Fruit fly (Drosophila melanogaster): ENCODE results near the gene Ucp4A.
A peak's percentile ranks its signal among the peaks of the same experiment; 100 is the strongest.

The Ucp4A gene

dm6 chrX:17875695-17876094 is 30.9 kb downstream of the Ucp4A start:
- TF ChIP-seq CG8301 (tag; optimal IDR thresholded peaks at IDR 0.05) (no peak), CG13204 (GFP tag; optimal IDR thresholded peaks at IDR 0.05) (no peak), gl (tag; optimal IDR thresholded peaks at IDR 0.05) (no peak), CG15710 (tag; optimal IDR thresholded peaks at IDR 0.05) (no peak), Pif1A (GFP tag; optimal IDR thresholded peaks at IDR 0.05) (no peak), CG4496 (GFP tag; IDR thresholded peaks at IDR 0.05) (no peak; the same call in 2 of the 3 replicates), EcR (GFP tag; optimal IDR thresholded peaks at IDR 0.05) (no peak), Snoo (tag; optimal IDR thresholded peaks at IDR 0.05) (no peak), CG10348 (GFP tag; IDR thresholded peaks at IDR 0.05) (no peak), CG32121 (GFP tag; IDR thresholded peaks at IDR 0.05) (no peak), CG34367 (tag; optimal IDR thresholded peaks at IDR 0.05) (no peak), CG8159 (tag; optimal IDR thresholded peaks at IDR 0.05) (no peak), Pif1B (GFP tag; optimal IDR thresholded peaks at IDR 0.05) (no peak), CG17806 (tag; optimal IDR thresholded peaks at IDR 0.05) (no peak), fd96Ca (GFP tag; IDR thresholded peaks at IDR 0.05) (no peak)

- no peak for TF ChIP-seq CG9948 (tag; optimal IDR thresholded peaks at IDR 0.05)
- no peak for TF ChIP-seq Snoo (tag; optimal IDR thresholded peaks at IDR 0.05)
- TF ChIP-seq CG8159 (tag; optimal IDR thresholded peaks at IDR 0.05): no peak
- no peak for TF ChIP-seq CG32121 (GFP tag; IDR thresholded peaks at IDR 0.05)
- no peak for TF ChIP-seq CG34367 (tag; optimal IDR thresholded peaks at IDR 0.05)
- TF ChIP-seq CG13204 (GFP tag; optimal IDR thresholded peaks at IDR 0.05): no peak
- no peak for TF ChIP-seq CG4496 (GFP tag; IDR thresholded peaks at IDR 0.05)
- no peak for TF ChIP-seq CG12605 (GFP tag; IDR thresholded peaks at IDR 0.05)
- TF ChIP-seq rn (GFP tag; IDR thresholded peaks at IDR 0.05): no peak
- no peak for TF ChIP-seq CG8301 (tag; optimal IDR thresholded peaks at IDR 0.05)
- no peak for TF ChIP-seq CG15710 (tag; optimal IDR thresholded peaks at IDR 0.05)
- no peak for TF ChIP-seq Pif1A (GFP tag; optimal IDR thresholded peaks at IDR 0.05)
These were observed 31.8 kb downstream of the Ucp4A start for dm6 chrX:17876518-17876917.

- TF ChIP-seq CG15710 (tag; optimal IDR thresholded peaks at IDR 0.05): no peak
- 0 out of 3 replicates have a peak, but pooled peaks have one; percentile 26 for TF ChIP-seq CG4496 (GFP tag; IDR thresholded peaks at IDR 0.05)
- no peak for TF ChIP-seq rn (GFP tag; IDR thresholded peaks at IDR 0.05)
These were observed 33.2 kb downstream of the Ucp4A start for dm6 chrX:17877974-17878373.

DNA sequence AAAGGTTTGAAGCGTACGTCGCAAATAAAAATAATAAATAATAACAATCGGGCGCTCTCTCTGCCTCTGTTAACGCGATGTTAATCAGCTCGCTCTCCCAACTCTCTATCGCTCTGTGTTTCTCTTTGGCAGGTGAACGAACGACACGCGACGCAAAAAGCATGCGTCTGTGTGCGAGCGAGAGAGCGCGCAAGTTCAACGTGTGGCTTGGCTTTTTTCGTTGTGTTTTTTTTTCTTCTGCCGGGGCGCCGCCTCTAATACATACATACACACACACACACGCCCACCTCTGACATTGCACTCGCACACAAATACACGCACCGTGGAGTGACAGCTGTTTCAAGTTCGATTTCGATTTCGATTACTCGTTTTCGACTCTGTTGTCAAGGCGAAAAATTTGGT is 33.9 kb downstream of the Ucp4A start:
- TF ChIP-seq CG9948 (tag; optimal IDR thresholded peaks at IDR 0.05): no peak
- peak; percentile 5 for TF ChIP-seq Pif1A (GFP tag; optimal IDR thresholded peaks at IDR 0.05)
- TF ChIP-seq CG34367 (tag; optimal IDR thresholded peaks at IDR 0.05): peak; percentile 31
- 0 out of 2 replicates have a peak, but pooled peaks have one; percentile 8 for TF ChIP-seq rn (GFP tag; IDR thresholded peaks at IDR 0.05)
- TF ChIP-seq gl (tag; optimal IDR thresholded peaks at IDR 0.05): peak; percentile 59
- no peak for TF ChIP-seq CG14655 (GFP tag; optimal IDR thresholded peaks at IDR 0.05)
- TF ChIP-seq D1 (tag; optimal IDR thresholded peaks at IDR 0.05): no peak
- no peak for TF ChIP-seq CG15710 (tag; optimal IDR thresholded peaks at IDR 0.05)
- no peak for TF ChIP-seq CG8159 (tag; optimal IDR thresholded peaks at IDR 0.05)
- peak; percentile 50 for TF ChIP-seq CG13204 (GFP tag; optimal IDR thresholded peaks at IDR 0.05)
- TF ChIP-seq CG10348 (GFP tag; IDR thresholded peaks at IDR 0.05): no peak
- TF ChIP-seq CG17806 (tag; optimal IDR thresholded peaks at IDR 0.05): no peak
- TF ChIP-seq CG8301 (tag; optimal IDR thresholded peaks at IDR 0.05): no peak
- TF ChIP-seq Ets98B (GFP tag; IDR thresholded peaks at IDR 0.05): peak; percentile 73
- TF ChIP-seq EcR (GFP tag; optimal IDR thresholded peaks at IDR 0.05): peak; percentile 98
- peak; percentile 83 for TF ChIP-seq CG12605 (GFP tag; IDR thresholded peaks at IDR 0.05)
- TF ChIP-seq Pif1B (GFP tag; optimal IDR thresholded peaks at IDR 0.05): no peak
- peak; percentile 17 for TF ChIP-seq Snoo (tag; optimal IDR thresholded peaks at IDR 0.05)
- TF ChIP-seq CG32121 (GFP tag; IDR thresholded peaks at IDR 0.05): peak; percentile 40; the same call in 1 of the 2 replicates
- peak; percentile 80 for TF ChIP-seq CG4496 (GFP tag; IDR thresholded peaks at IDR 0.05)
- peak; percentile 38; the same call in 1 of the 3 replicates for TF ChIP-seq fd96Ca (GFP tag; IDR thresholded peaks at IDR 0.05)

dm6 chrX:17879211-17879897 is 34.6 kb downstream of the Ucp4A start:
- no peak for TF ChIP-seq fd96Ca (GFP tag; IDR thresholded peaks at IDR 0.05)
- peak; percentile 35 for TF ChIP-seq D1 (tag; optimal IDR thresholded peaks at IDR 0.05)
- TF ChIP-seq CG8159 (tag; optimal IDR thresholded peaks at IDR 0.05): peak; percentile 72
- TF ChIP-seq CG34367 (tag; optimal IDR thresholded peaks at IDR 0.05): peak; percentile 19
- TF ChIP-seq gl (tag; optimal IDR thresholded peaks at IDR 0.05): peak; percentile 39
- peak; percentile 14 for TF ChIP-seq EcR (GFP tag; optimal IDR thresholded peaks at IDR 0.05)
- TF ChIP-seq rn (GFP tag; IDR thresholded peaks at IDR 0.05): no peak
- peak; percentile 8 for TF ChIP-seq Pif1A (GFP tag; optimal IDR thresholded peaks at IDR 0.05)
- TF ChIP-seq CG8301 (tag; optimal IDR thresholded peaks at IDR 0.05): peak; percentile 38
- TF ChIP-seq CG17806 (tag; optimal IDR thresholded peaks at IDR 0.05): peak; percentile 53
- TF ChIP-seq CG10348 (GFP tag; IDR thresholded peaks at IDR 0.05): no peak
- TF ChIP-seq CG13204 (GFP tag; optimal IDR thresholded peaks at IDR 0.05): peak; percentile 57
- TF ChIP-seq Snoo (tag; optimal IDR thresholded peaks at IDR 0.05): peak; percentile 49
- TF ChIP-seq CG15710 (tag; optimal IDR thresholded peaks at IDR 0.05): peak; percentile 61
- TF ChIP-seq CG4496 (GFP tag; IDR thresholded peaks at IDR 0.05): no peak; the same call in 2 of the 3 replicates
- no peak; the same call in 1 of the 2 replicates for TF ChIP-seq Ets98B (GFP tag; IDR thresholded peaks at IDR 0.05)
- TF ChIP-seq CG32121 (GFP tag; IDR thresholded peaks at IDR 0.05): no peak
- peak; percentile 49 for TF ChIP-seq CG9948 (tag; optimal IDR thresholded peaks at IDR 0.05)
- TF ChIP-seq CG14655 (GFP tag; optimal IDR thresholded peaks at IDR 0.05): peak; percentile 70
- peak; percentile 69 for TF ChIP-seq Pif1B (GFP tag; optimal IDR thresholded peaks at IDR 0.05)
- no peak for TF ChIP-seq CG12605 (GFP tag; IDR thresholded peaks at IDR 0.05)
